Fruit fly (Drosophila melanogaster): ENCODE data around the gene Samuel.

DNA sequence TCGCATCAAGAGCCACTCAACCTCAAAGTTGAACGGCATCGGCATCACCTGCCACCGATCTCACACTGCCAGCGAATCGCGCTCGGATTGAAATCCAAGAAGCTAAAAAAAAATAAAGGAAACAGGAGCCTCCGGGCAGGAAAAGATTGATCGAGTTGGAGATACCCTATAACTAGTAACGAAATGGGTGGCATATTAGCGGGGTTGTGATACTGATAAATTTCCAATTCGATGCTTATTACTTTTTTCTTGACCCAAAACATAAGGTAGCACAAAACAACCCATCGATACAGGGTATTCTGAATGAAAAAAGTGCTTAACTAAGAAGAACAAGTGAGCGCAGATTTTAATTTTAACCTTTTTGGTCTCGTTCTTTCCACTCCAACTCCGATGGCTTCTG lies 5.5 kb upstream of the Samuel start:
- TF ChIP-seq Dll (optimal IDR thresholded peaks at IDR 0.05) = no peak
- peak in 1 of 2 experiments; percentile 39 for TF ChIP-seq EcR (GFP tag; optimal IDR thresholded peaks at IDR 0.05)
- no peak for TF ChIP-seq psq (optimal IDR thresholded peaks at IDR 0.05)
- no peak for TF ChIP-seq usp (GFP tag; optimal IDR thresholded peaks at IDR 0.05)
- no peak for TF ChIP-seq CG8478 (optimal IDR thresholded peaks at IDR 0.05)

All from whole organism.